Worm (Caenorhabditis elegans) whole organism, mixed stage, embryonic: ENCODE measurements around the gene K02E7.1.

Experiments used
- ces-1 ChIP-seq: fragments of 150-350 bp; optimal IDR thresholded peaks from 2 replicates; lab custom pipeline; 2014; ENCODE audit warnings: missing biosample characterization, missing genetic modification reagents, missing genetic modification characterization
- elt-3 ChIP-seq: fragments of 150-350 bp; optimal IDR thresholded peaks from 2 replicates; lab custom pipeline; 2014; ENCODE audit warnings: missing biosample characterization, missing genetic modification characterization
- nhr-76 ChIP-seq: sonication (generic microtip); optimal IDR thresholded peaks from 2 replicates; lab custom pipeline; 2017; ENCODE audit warnings: missing biosample characterization, missing genetic modification characterization
- pha-4 ChIP-seq: fragments of 150-350 bp; optimal IDR thresholded peaks from 2 replicates; lab custom pipeline; 2018; ENCODE audit warnings: missing biosample characterization, missing genetic modification reagents, missing genetic modification characterization
- snpc-4 ChIP-seq: fragments of 150-350 bp; optimal IDR thresholded peaks from 2 replicates; lab custom pipeline; 2014; ENCODE audit warnings: missing biosample characterization, missing genetic modification characterization
- unc-39 ChIP-seq: fragments of 150-350 bp; optimal IDR thresholded peaks from 2 replicates; lab custom pipeline; 2014; ENCODE audit warnings: missing biosample characterization, missing genetic modification characterization
- unc-62 ChIP-seq: fragments of 150-350 bp; optimal IDR thresholded peaks from 2 replicates; lab custom pipeline; 2014; ENCODE audit warnings: missing biosample characterization, missing genetic modification reagents, missing genetic modification characterization

DNA sequence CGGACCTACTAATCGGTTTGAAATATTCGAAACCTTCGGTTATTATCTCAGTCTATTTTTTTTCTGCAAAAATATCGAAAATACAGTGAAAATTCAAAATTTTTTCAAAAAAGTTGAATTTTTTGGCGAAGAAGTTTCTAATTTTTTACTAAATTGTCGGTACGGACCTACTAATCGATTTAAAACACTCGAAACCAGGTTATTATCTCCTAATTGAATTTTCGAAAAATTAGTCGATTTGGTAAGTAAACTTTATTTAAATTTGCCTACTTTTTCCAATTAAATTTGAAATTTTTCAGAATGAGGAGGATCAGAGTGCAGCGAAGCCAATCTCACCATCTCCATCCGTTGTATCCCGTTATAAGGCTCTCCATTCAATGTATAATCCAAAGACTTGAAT is 12.1 kb upstream of the K02E7.1 start, which contains the start of gene K02E7.12:
- TF ChIP-seq unc-39 (tag; lab: Kevin White, UChicago), result no peak
- TF ChIP-seq nhr-76 (tag; lab: Kevin White, UChicago), result no peak
- no peak for TF ChIP-seq elt-3 (tag; lab: Kevin White, UChicago)
- no peak for TF ChIP-seq unc-62 (GFP tag; lab: Kevin White, UChicago)
- TF ChIP-seq pha-4 (tag; lab: Kevin White, UChicago), result no peak
- TF ChIP-seq snpc-4 (tag; lab: Kevin White, UChicago), result no peak
- TF ChIP-seq ces-1 (GFP tag; lab: Kevin White, UChicago), result no peak
